Fruit fly (Drosophila melanogaster) whole organism, prepupa: ENCODE measurements around the gene HisRS.

Experiments used
- CG10631 ChIP-seq: fragments of 200-800 bp; sonication (Bioruptor generic); optimal IDR thresholded peaks from 2 replicates; lab custom pipeline; 2016; ENCODE audit warnings: missing biosample characterization, missing genetic modification characterization
- CG11294 ChIP-seq: fragments of 200-800 bp; sonication (Bioruptor generic); IDR thresholded peaks from 2 replicates; pipeline ENCODE4 v1.3.6; 2022; ENCODE audit warnings: missing biosample characterization, missing genetic modification characterization
- CG11902 ChIP-seq: fragments of 200-800 bp; sonication (Bioruptor generic); optimal IDR thresholded peaks from 3 replicates; lab custom pipeline; 2016; ENCODE audit warnings: missing biosample characterization, missing genetic modification characterization
- CG15336 ChIP-seq: fragments of 200-800 bp; sonication (Bioruptor generic); IDR thresholded peaks from 2 replicates; pipeline ENCODE4 v1.3.6; 2022; ENCODE audit warnings: missing biosample characterization, missing genetic modification characterization
- CG1621 ChIP-seq: fragments of 200-800 bp; sonication (Bioruptor generic); optimal IDR thresholded peaks from 3 replicates; lab custom pipeline; 2018; ENCODE audit warnings: missing biosample characterization, mild to moderate bottlenecking, missing genetic modification characterization
- CG3032 ChIP-seq: fragments of 200-800 bp; optimal IDR thresholded peaks from 2 replicates; lab custom pipeline; 2019; ENCODE audit warnings: missing biosample characterization, mild to moderate bottlenecking, missing genetic modification characterization, moderate library complexity
- CG31627 ChIP-seq: fragments of 200-800 bp; sonication (Bioruptor generic); optimal IDR thresholded peaks from 3 replicates; lab custom pipeline; 2016; ENCODE audit warnings: missing biosample characterization, missing genetic modification characterization
- CG32006 ChIP-seq: fragments of 200-800 bp; sonication (Bioruptor generic); optimal IDR thresholded peaks from 3 replicates; lab custom pipeline; 2017; ENCODE audit warnings: missing biosample characterization, mild to moderate bottlenecking, missing genetic modification characterization
- CG34406 ChIP-seq: fragments of 200-800 bp; sonication (Bioruptor generic); optimal IDR thresholded peaks from 3 replicates; lab custom pipeline; 2016; ENCODE audit warnings: missing biosample characterization, missing genetic modification characterization
- CG3919 ChIP-seq: fragments of 200-800 bp; sonication (Bioruptor generic); optimal IDR thresholded peaks from 3 replicates; lab custom pipeline; 2016; ENCODE audit warnings: missing biosample characterization, missing genetic modification characterization
- CG4318 ChIP-seq: fragments of 200-800 bp; sonication (Bioruptor generic); optimal IDR thresholded peaks from 3 replicates; lab custom pipeline; 2017; ENCODE audit warnings: missing biosample characterization, mild to moderate bottlenecking, missing genetic modification characterization
- CG6163 ChIP-seq: fragments of 200-800 bp; sonication (Bioruptor generic); IDR thresholded peaks from 3 replicates; pipeline ENCODE4 v1.3.6; 2022; ENCODE audit warnings: missing biosample characterization, missing genetic modification characterization
- CG6276 ChIP-seq: fragments of 200-800 bp; sonication (Bioruptor generic); optimal IDR thresholded peaks from 2 replicates; lab custom pipeline; 2017; ENCODE audit warnings: missing biosample characterization, mild to moderate bottlenecking, missing genetic modification characterization
- CG6792 ChIP-seq: fragments of 200-800 bp; sonication (Bioruptor generic); optimal IDR thresholded peaks from 3 replicates; lab custom pipeline; 2016; ENCODE audit warnings: missing biosample characterization, missing genetic modification characterization
- CG6808 ChIP-seq: fragments of 200-800 bp; sonication (Bioruptor generic); optimal IDR thresholded peaks from 3 replicates; lab custom pipeline; 2017; ENCODE audit warnings: missing biosample characterization, missing genetic modification characterization, mild to moderate bottlenecking, moderate library complexity, missing genetic modification reagents
- CG6854 ChIP-seq: fragments of 200-800 bp; sonication (Bioruptor generic); optimal IDR thresholded peaks from 2 replicates; lab custom pipeline; 2017; ENCODE audit warnings: missing biosample characterization, mild to moderate bottlenecking, missing genetic modification characterization
- CG7368 ChIP-seq: fragments of 200-800 bp; sonication (Bioruptor generic); optimal IDR thresholded peaks from 3 replicates; lab custom pipeline; 2016; ENCODE audit warnings: missing biosample characterization, missing genetic modification characterization
- CG8319 ChIP-seq: fragments of 200-800 bp; sonication (Bioruptor generic); optimal IDR thresholded peaks from 3 replicates; lab custom pipeline; 2016; ENCODE audit warnings: missing biosample characterization, missing genetic modification characterization
- CG8632 ChIP-seq: fragments of 200-800 bp; sonication (Bioruptor generic); optimal IDR thresholded peaks from 3 replicates; lab custom pipeline; 2016; ENCODE audit warnings: missing biosample characterization, missing genetic modification characterization
- CG9139 ChIP-seq: fragments of 200-800 bp; sonication (Bioruptor generic); optimal IDR thresholded peaks from 3 replicates; lab custom pipeline; 2017; ENCODE audit warnings: missing biosample characterization, mild to moderate bottlenecking, missing genetic modification characterization
- Eip75B ChIP-seq: fragments of 200-800 bp; sonication (Bioruptor generic); optimal IDR thresholded peaks from 3 replicates; lab custom pipeline; 2016; ENCODE audit warnings: missing biosample characterization, missing genetic modification characterization
- Eip78C ChIP-seq: fragments of 200-800 bp; sonication (Bioruptor generic); peaks from one replicate; lab custom pipeline; 2016; ENCODE audit warnings: missing biosample characterization, missing genetic modification characterization
- Eip93F ChIP-seq: fragments of 200-800 bp; sonication (Bioruptor generic); optimal IDR thresholded peaks from 2 replicates; lab custom pipeline; 2016; ENCODE audit warnings: missing biosample characterization, mild to moderate bottlenecking, missing genetic modification characterization
- Gug ChIP-seq: fragments of 200-800 bp; sonication (Bioruptor generic); IDR thresholded peaks from 2 replicates; pipeline ENCODE4 v1.3.6; 2022; ENCODE audit warnings: missing biosample characterization, missing genetic modification characterization
- Hr4 ChIP-seq: fragments of 200-800 bp; sonication (Bioruptor generic); optimal IDR thresholded peaks from 3 replicates; lab custom pipeline; 2016; ENCODE audit warnings: missing biosample characterization, missing genetic modification characterization
- Lpt ChIP-seq: fragments of 200-800 bp; sonication (Bioruptor generic); optimal IDR thresholded peaks from 3 replicates; lab custom pipeline; 2016; ENCODE audit warnings: missing biosample characterization, missing genetic modification characterization
- Met ChIP-seq: fragments of 200-800 bp; sonication (Bioruptor generic); optimal IDR thresholded peaks from 3 replicates; lab custom pipeline; 2016; ENCODE audit warnings: missing biosample characterization, missing genetic modification characterization
- OdsH ChIP-seq: fragments of 200-800 bp; sonication (Bioruptor generic); optimal IDR thresholded peaks from 3 replicates; lab custom pipeline; 2016; ENCODE audit warnings: missing biosample characterization, missing genetic modification characterization
- Sox14 ChIP-seq: fragments of 200-800 bp; sonication (Bioruptor generic); optimal IDR thresholded peaks from 3 replicates; lab custom pipeline; 2016; ENCODE audit warnings: missing biosample characterization, missing genetic modification characterization
- achi ChIP-seq: fragments of 200-800 bp; sonication (Bioruptor generic); optimal IDR thresholded peaks from 3 replicates; lab custom pipeline; 2016; ENCODE audit warnings: missing biosample characterization, missing genetic modification characterization
- dac ChIP-seq: fragments of 200-800 bp; sonication (Bioruptor generic); optimal IDR thresholded peaks from 2 replicates; lab custom pipeline; 2017; ENCODE audit warnings: missing biosample characterization, mild to moderate bottlenecking, missing genetic modification characterization
- dsx ChIP-seq: fragments of 200-800 bp; optimal IDR thresholded peaks from 3 replicates; lab custom pipeline; 2019; ENCODE audit warnings: missing biosample characterization, mild to moderate bottlenecking, missing genetic modification characterization, moderate library complexity; ENCODE audit not compliant: poor library complexity, severe bottlenecking
- eg ChIP-seq: fragments of 200-800 bp; sonication (Bioruptor generic); IDR thresholded peaks from 3 replicates; pipeline ENCODE4 v1.3.6; 2022; ENCODE audit warnings: missing biosample characterization, missing genetic modification characterization
- esn ChIP-seq: fragments of 200-800 bp; sonication (Bioruptor generic); optimal IDR thresholded peaks from 2 replicates; lab custom pipeline; 2016; ENCODE audit warnings: missing biosample characterization, mild to moderate bottlenecking, missing genetic modification characterization, moderate library complexity
- fd59A ChIP-seq: fragments of 200-800 bp; sonication (Bioruptor generic); optimal IDR thresholded peaks from 2 replicates; lab custom pipeline; 2017; ENCODE audit warnings: missing biosample characterization, mild to moderate bottlenecking, missing genetic modification characterization, missing genetic modification reagents
- lz ChIP-seq: fragments of 200-800 bp; sonication (Bioruptor generic); optimal IDR thresholded peaks from 3 replicates; lab custom pipeline; 2016; ENCODE audit warnings: missing biosample characterization, missing genetic modification characterization
- net ChIP-seq: fragments of 200-800 bp; sonication (Bioruptor generic); optimal IDR thresholded peaks from 3 replicates; lab custom pipeline; 2016; ENCODE audit warnings: missing biosample characterization, missing genetic modification characterization
- pdm3 ChIP-seq: fragments of 200-800 bp; sonication (Bioruptor generic); optimal IDR thresholded peaks from 3 replicates; lab custom pipeline; 2016; ENCODE audit warnings: missing biosample characterization, missing genetic modification characterization
- spab ChIP-seq: fragments of 200-800 bp; sonication (Bioruptor generic); optimal IDR thresholded peaks from 2 replicates; lab custom pipeline; 2017; ENCODE audit warnings: missing biosample characterization, mild to moderate bottlenecking, missing genetic modification characterization, missing genetic modification reagents
- ss ChIP-seq, 2 experiments: fragments of 200-800 bp; sonication (Bioruptor generic); optimal IDR thresholded peaks; 2 replicates in 1 of 2; 3 replicates in 1 of 2; lab custom pipeline; 2017 to 2018; ENCODE audit warnings: mild to moderate bottlenecking in 2 of 2, missing biosample characterization in 2 of 2, missing genetic modification characterization in 2 of 2, moderate library complexity in 1 of 2
- svp ChIP-seq: fragments of 200-800 bp; sonication (Bioruptor generic); peaks from one replicate; lab custom pipeline; 2016; ENCODE audit warnings: missing biosample characterization, missing genetic modification characterization
- topi ChIP-seq: fragments of 200-800 bp; sonication (Bioruptor generic); optimal IDR thresholded peaks from 3 replicates; lab custom pipeline; 2016; ENCODE audit warnings: missing biosample characterization, missing genetic modification characterization
- vri ChIP-seq: fragments of 200-800 bp; sonication (Bioruptor generic); optimal IDR thresholded peaks from 3 replicates; lab custom pipeline; 2016; ENCODE audit warnings: missing biosample characterization, mild to moderate bottlenecking, missing genetic modification characterization

Gene HisRS

dm6 chrX:18483261-18484218, 31.7 kb upstream of the HisRS start, which contains the start of gene Hayan (continued):
- TF ChIP-seq CG6163 (GFP tag; lab: Robert Waterston, UW) (peak; percentile 63; the same call in 2 of the 3 replicates), CG11902 (no peak), topi (GFP tag; lab: Kevin White, UChicago) (peak; percentile 18), CG6276 (GFP tag; lab: Kevin White, UChicago) (peak; percentile 51), achi (GFP tag; lab: Kevin White, UChicago) (no peak), Met (GFP tag; lab: Kevin White, UChicago) (no peak), ss (GFP tag; optimal IDR thresholded peaks at IDR 0.05; lab: Kevin White, UChicago) (peak; percentile 56 to 75), CG11294 (no peak), CG6792 (GFP tag; lab: Kevin White, UChicago) (peak; percentile 6), CG1621 (tag; lab: Kevin White, UChicago) (peak; percentile 93), CG6854 (GFP tag; lab: Kevin White, UChicago) (peak; percentile 88), Eip78C (peak; percentile 64), dac (GFP tag; lab: Kevin White, UChicago) (no peak), net (GFP tag; lab: Kevin White, UChicago) (peak; percentile 44), esn (GFP tag; lab: Kevin White, UChicago) (peak; percentile 21), CG31627 (GFP tag; lab: Kevin White, UChicago) (no peak), CG10631 (GFP tag; lab: Kevin White, UChicago) (no peak), pdm3 (GFP tag; lab: Kevin White, UChicago) (peak; percentile 38), CG9139 (GFP tag; lab: Kevin White, UChicago) (peak; percentile 77), dsx (GFP tag; lab: Kevin White, UChicago) (peak; percentile 14), eg (peak; percentile 41; the same call in 1 of the 3 replicates), OdsH (GFP tag; lab: Kevin White, UChicago) (peak; percentile 6), Eip93F (GFP tag; lab: Kevin White, UChicago) (no peak), CG8319 (GFP tag; lab: Kevin White, UChicago) (peak; percentile 44), CG15336 (GFP tag; lab: Robert Waterston, UW) (peak; percentile 33; the same call in 1 of the 2 replicates), fd59A (GFP tag; lab: Kevin White, UChicago) (no peak), CG8632 (no peak), lz (no peak), CG4318 (GFP tag; lab: Kevin White, UChicago) (no peak), spab (GFP tag; lab: Kevin White, UChicago) (peak; percentile 29), svp (peak; percentile 99), CG7368 (GFP tag; lab: Kevin White, UChicago) (no peak), Gug (GFP tag; lab: Robert Waterston, UW) (no peak), CG3919 (no peak), Lpt (peak; percentile 50)

dm6 chrX:18486356-18487059, 28.7 kb upstream of the HisRS start, which contains the start of gene psh:
TSS of gene psh (minus strand) at chrX:18486921.
- TF ChIP-seq CG9139 (GFP tag; lab: Kevin White, UChicago): peak; percentile 20
- TF ChIP-seq net (GFP tag; lab: Kevin White, UChicago): peak; percentile 12
- TF ChIP-seq Sox14 (GFP tag; lab: Kevin White, UChicago): no peak
- peak; percentile 98 for TF ChIP-seq svp
- TF ChIP-seq esn (GFP tag; lab: Kevin White, UChicago): peak; percentile 17
- no peak for TF ChIP-seq vri (GFP tag; lab: Kevin White, UChicago)
- TF ChIP-seq CG34406: peak; percentile 2
- peak; percentile 13 for TF ChIP-seq CG6808
- peak; percentile 21 for TF ChIP-seq Eip75B (GFP tag; lab: Kevin White, UChicago)
- TF ChIP-seq CG3032: no peak
- TF ChIP-seq Hr4: peak; percentile 26
- TF ChIP-seq CG11902: no peak
- peak; percentile 67 for TF ChIP-seq CG1621 (tag; lab: Kevin White, UChicago)
- TF ChIP-seq CG32006 (GFP tag; lab: Kevin White, UChicago): peak; percentile 41
